Worm (Caenorhabditis elegans) whole organism, midembryonic: ENCODE data around the gene emb-1.

Experiments
- T22C8.4 ChIP-seq: fragments of 200-800 bp; sonication (Bioruptor generic); IDR thresholded peaks from 2 replicates; pipeline ENCODE4 v1.3.6; 2022; ENCODE audit warnings: missing genetic modification characterization, missing compliant biosample characterization
- flt-1 ChIP-seq: fragments of 200-800 bp; sonication (Bioruptor generic); IDR thresholded peaks from 2 replicates; pipeline ENCODE4 v1.3.6; 2022; ENCODE audit warnings: missing genetic modification characterization, missing compliant biosample characterization
- med-1 ChIP-seq: sonication (generic microtip); optimal IDR thresholded peaks from 2 replicates; lab custom pipeline; 2017; ENCODE audit warnings: missing genetic modification characterization, mild to moderate bottlenecking, missing compliant biosample characterization, antibody characterized with exemption, missing genetic modification reagents; ENCODE audit not compliant: insufficient read depth
- ref-1 ChIP-seq: fragments of 200-800 bp; sonication (Bioruptor generic); conservative IDR thresholded peaks from 2 replicates; pipeline ENCODE4 v1.3.6; 2022; ENCODE audit warnings: missing genetic modification reagents, missing genetic modification characterization, missing compliant biosample characterization
- tab-1 ChIP-seq: fragments of 200-800 bp; sonication (Bioruptor generic); IDR thresholded peaks from 2 replicates; pipeline ENCODE4 v1.3.6; 2022; ENCODE audit warnings: missing genetic modification characterization, missing compliant biosample characterization
- ztf-29 ChIP-seq: fragments of 200-800 bp; sonication (Bioruptor generic); IDR thresholded peaks from 2 replicates; pipeline ENCODE4 v1.3.6; 2022; ENCODE audit warnings: missing genetic modification reagents, missing genetic modification characterization, missing compliant biosample characterization

DNA sequence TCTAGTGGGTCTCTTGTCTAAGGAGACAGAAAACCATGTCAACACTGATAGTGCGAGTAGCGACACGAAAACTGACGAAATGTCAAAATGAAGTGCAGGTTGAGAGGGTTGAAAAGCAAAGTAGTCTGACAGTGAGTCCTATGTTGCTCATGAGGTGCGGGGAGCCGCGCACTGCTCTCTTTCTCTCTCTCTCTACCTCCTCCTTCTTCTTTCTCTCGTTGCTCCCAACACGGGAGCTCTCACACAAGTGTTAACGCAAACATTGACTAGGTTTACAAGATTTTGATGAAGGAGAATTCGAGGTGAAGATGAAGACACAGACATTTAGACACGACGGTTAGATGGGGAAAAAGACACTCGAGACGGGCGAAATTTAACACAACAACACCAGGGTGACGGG lies 44.0 kb upstream of the emb-1 start:
- no peak for TF ChIP-seq med-1
- TF ChIP-seq tab-1 (GFP tag; lab: Robert Waterston, UW) = no peak
- TF ChIP-seq flt-1 = no peak
- TF ChIP-seq T22C8.4 (GFP tag; lab: Robert Waterston, UW) = no peak
- no peak for TF ChIP-seq ztf-29
- no peak for TF ChIP-seq ref-1 (GFP tag; lab: Robert Waterston, UW)
